Fruit fly (Drosophila melanogaster): ENCODE data around the gene CG2889.

DNA sequence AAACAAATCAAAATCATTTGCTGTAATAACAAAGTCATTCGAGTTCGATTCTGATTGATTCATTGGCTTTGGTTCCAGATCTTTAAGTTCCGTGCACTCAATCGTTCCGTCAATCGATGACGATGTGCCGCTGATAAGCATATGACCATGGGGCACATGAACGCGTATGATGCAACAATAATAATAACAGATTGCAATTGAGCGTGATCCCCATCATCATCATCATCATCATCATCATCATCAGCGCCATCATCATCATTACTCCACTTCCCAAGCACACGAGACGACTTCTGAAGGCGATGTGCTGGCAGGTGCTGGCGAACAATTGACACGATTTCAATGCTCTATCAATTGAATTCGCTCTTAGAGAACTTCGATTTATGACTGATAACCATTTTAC lies 22.6 kb downstream of the CG2889 start:
- TF ChIP-seq psq (optimal IDR thresholded peaks at IDR 0.05) (no peak), EcR (GFP tag; optimal IDR thresholded peaks at IDR 0.05) (no peak)
